Worm (Caenorhabditis elegans) whole organism, L4 larva: Measurements from ENCODE around the gene suox-1.

Source experiments
- T20F7.1 ChIP-seq: fragments of 200-800 bp; sonication (Bioruptor generic); optimal IDR thresholded peaks from 2 replicates; lab custom pipeline; 2018; ENCODE audit warnings: mild to moderate bottlenecking, missing genetic modification characterization, missing compliant biosample characterization
- Y75B8A.6 ChIP-seq: fragments of 200-800 bp; sonication (Bioruptor generic); IDR thresholded peaks from 2 replicates; pipeline ENCODE4 v1.3.6; 2022; ENCODE audit warnings: missing genetic modification reagents, missing genetic modification characterization, missing compliant biosample characterization
- ZK337.2 ChIP-seq: fragments of 200-800 bp; sonication (Bioruptor generic); IDR thresholded peaks from 2 replicates; pipeline ENCODE4 v1.3.6; 2022; ENCODE audit warnings: missing genetic modification reagents, missing genetic modification characterization, missing compliant biosample characterization
- aha-1 ChIP-seq: fragments of 150-350 bp; peaks from one replicate; lab custom pipeline; 2014; ENCODE audit warnings: missing biosample characterization, missing genetic modification characterization
- ama-1 ChIP-seq: fragments of 150-350 bp; optimal IDR thresholded peaks from 2 replicates; lab custom pipeline; 2014; ENCODE audit warnings: inconsistent platforms, mixed read lengths
- attf-4 ChIP-seq: sonication (generic microtip); optimal IDR thresholded peaks from 3 replicates; lab custom pipeline; 2017; ENCODE audit warnings: missing biosample characterization, missing genetic modification characterization
- ceh-20 ChIP-seq: fragments of 200-800 bp; sonication (Bioruptor generic); IDR thresholded peaks from 2 replicates; pipeline ENCODE4 v1.3.6; 2022; ENCODE audit warnings: missing genetic modification reagents, missing genetic modification characterization, missing compliant biosample characterization
- ceh-28 ChIP-seq: fragments of 150-350 bp; optimal IDR thresholded peaks from 2 replicates; lab custom pipeline; 2014; ENCODE audit warnings: missing biosample characterization, missing genetic modification reagents, missing genetic modification characterization
- ceh-44 ChIP-seq: fragments of 200-800 bp; sonication (Bioruptor generic); IDR thresholded peaks from 2 replicates; pipeline ENCODE4 v1.3.6; 2022; ENCODE audit warnings: missing genetic modification reagents, missing genetic modification characterization, missing compliant biosample characterization
- cey-2 ChIP-seq: sonication (generic microtip); optimal IDR thresholded peaks from 3 replicates; lab custom pipeline; 2017; ENCODE audit warnings: missing genetic modification characterization, mild to moderate bottlenecking, missing compliant biosample characterization, antibody characterized with exemption, borderline replicate concordance; ENCODE audit not compliant: insufficient read depth
- daf-12 ChIP-seq: fragments of 150-350 bp; optimal IDR thresholded peaks from 2 replicates; lab custom pipeline; 2014; ENCODE audit warnings: missing biosample characterization, missing genetic modification reagents, missing genetic modification characterization
- daf-16 ChIP-seq, 3 experiments: sonication (generic microtip); optimal IDR thresholded peaks; 2 replicates each; lab custom pipeline; 2016 to 2017; ENCODE audit warnings: missing genetic modification characterization in 3 of 3, missing genetic modification reagents in 3 of 3, mild to moderate bottlenecking in 2 of 3, missing compliant biosample characterization in 2 of 3, missing biosample characterization in 1 of 3, moderate library complexity in 1 of 3
- dmd-6 ChIP-seq: fragments of 200-800 bp; sonication (Bioruptor generic); IDR thresholded peaks from 2 replicates; pipeline ENCODE4 v1.3.6; 2022; ENCODE audit warnings: missing genetic modification reagents, missing genetic modification characterization, missing compliant biosample characterization
- dmd-8 ChIP-seq: fragments of 200-800 bp; sonication (Bioruptor generic); IDR thresholded peaks from 2 replicates; pipeline ENCODE4 v1.3.6; 2022; ENCODE audit warnings: missing genetic modification characterization, missing compliant biosample characterization
- dmd-9 ChIP-seq: fragments of 200-800 bp; sonication (Bioruptor generic); IDR thresholded peaks from 2 replicates; pipeline ENCODE4 v1.3.6; 2022; ENCODE audit warnings: missing genetic modification reagents, missing genetic modification characterization, missing compliant biosample characterization
- dpl-1 ChIP-seq: fragments of 150-350 bp; optimal IDR thresholded peaks from 2 replicates; lab custom pipeline; 2014; ENCODE audit warnings: missing biosample characterization, missing genetic modification reagents, missing genetic modification characterization
- dve-1 ChIP-seq: sonication (generic microtip); optimal IDR thresholded peaks from 2 replicates; lab custom pipeline; 2017; ENCODE audit warnings: antibody characterized with exemption, mild to moderate bottlenecking, missing genetic modification characterization, missing compliant biosample characterization; ENCODE audit not compliant: insufficient read depth
- egl-43 ChIP-seq: fragments of 200-800 bp; sonication (Bioruptor generic); IDR thresholded peaks from 2 replicates; pipeline ENCODE4 v1.3.6; 2022; ENCODE audit warnings: missing genetic modification reagents, missing genetic modification characterization, missing compliant biosample characterization
- fkh-10 ChIP-seq: fragments of 150-350 bp; optimal IDR thresholded peaks from 2 replicates; lab custom pipeline; 2014; ENCODE audit warnings: missing biosample characterization, missing genetic modification reagents, missing genetic modification characterization
- hlh-11 ChIP-seq: fragments of 200-800 bp; sonication (Bioruptor generic); optimal IDR thresholded peaks from 2 replicates; lab custom pipeline; 2018; ENCODE audit warnings: mild to moderate bottlenecking, missing genetic modification characterization, missing compliant biosample characterization
- hlh-30 ChIP-seq: sonication (generic microtip); optimal IDR thresholded peaks from 2 replicates; lab custom pipeline; 2017; ENCODE audit warnings: antibody characterized with exemption, mild to moderate bottlenecking, missing genetic modification characterization, missing compliant biosample characterization; ENCODE audit not compliant: insufficient read depth
- jun-1 ChIP-seq: fragments of 150-350 bp; optimal IDR thresholded peaks from 2 replicates; lab custom pipeline; 2014; ENCODE audit warnings: missing biosample characterization, missing genetic modification reagents, missing genetic modification characterization
- lin-1 ChIP-seq: fragments of 200-800 bp; sonication (Bioruptor generic); IDR thresholded peaks from 2 replicates; pipeline ENCODE4 v1.3.6; 2022; ENCODE audit warnings: missing genetic modification reagents, missing genetic modification characterization, missing compliant biosample characterization
- lin-15B ChIP-seq: fragments of 150-350 bp; sonication (generic microtip); optimal IDR thresholded peaks from 3 replicates; lab custom pipeline; 2014; ENCODE audit warnings: missing biosample characterization, missing genetic modification characterization
- lin-38 ChIP-seq: fragments of 200-800 bp; sonication (Bioruptor generic); IDR thresholded peaks from 2 replicates; pipeline ENCODE4 v1.3.6; 2022; ENCODE audit warnings: missing genetic modification reagents, missing genetic modification characterization, missing compliant biosample characterization
- lin-39 ChIP-seq: fragments of 150-350 bp; optimal IDR thresholded peaks from 2 replicates; lab custom pipeline; 2014; ENCODE audit warnings: missing biosample characterization, missing genetic modification reagents, missing genetic modification characterization
- lsy-2 ChIP-seq, 2 experiments: fragments of 150-350 bp in 1 of 2; sonication (generic microtip) in 1 of 2; optimal IDR thresholded peaks; 2 replicates each; lab custom pipeline; 2014 to 2017; ENCODE audit warnings: missing biosample characterization in 2 of 2, missing genetic modification characterization in 2 of 2
- madf-5 ChIP-seq, 2 experiments: fragments of 200-800 bp; sonication (Bioruptor generic); IDR thresholded peaks; 2 replicates each; pipeline ENCODE4 v1.3.6; 2022; ENCODE audit warnings: missing compliant biosample characterization in 2 of 2, missing genetic modification characterization in 2 of 2
- mdl-1 ChIP-seq, 2 experiments: fragments of 150-350 bp in 1 of 2; sonication (generic microtip) in 1 of 2; optimal IDR thresholded peaks; 2 replicates each; lab custom pipeline; 2014 to 2017; ENCODE audit warnings: missing biosample characterization in 2 of 2, missing genetic modification characterization in 2 of 2
- mep-1 ChIP-seq: fragments of 150-350 bp; sonication (generic microtip); optimal IDR thresholded peaks from 3 replicates; lab custom pipeline; 2014; ENCODE audit warnings: missing biosample characterization, missing genetic modification characterization
- mxl-2 ChIP-seq: fragments of 200-800 bp; sonication (Bioruptor generic); conservative IDR thresholded peaks from 2 replicates; pipeline ENCODE4 v1.3.6; 2022; ENCODE audit warnings: missing genetic modification reagents, missing genetic modification characterization, missing compliant biosample characterization
- mxl-3 ChIP-seq: fragments of 200-800 bp; sonication (Bioruptor generic); optimal IDR thresholded peaks from 2 replicates; lab custom pipeline; 2018; ENCODE audit warnings: mild to moderate bottlenecking, missing genetic modification characterization, missing compliant biosample characterization
- nhr-102 ChIP-seq: sonication (generic microtip); optimal IDR thresholded peaks from 2 replicates; lab custom pipeline; 2016; ENCODE audit warnings: mild to moderate bottlenecking, missing genetic modification characterization, moderate library complexity, missing compliant biosample characterization
- nhr-11 ChIP-seq: fragments of 150-350 bp; optimal IDR thresholded peaks from 2 replicates; lab custom pipeline; 2014; ENCODE audit warnings: missing biosample characterization, missing genetic modification characterization
- nhr-28 ChIP-seq: fragments of 150-350 bp; optimal IDR thresholded peaks from 2 replicates; lab custom pipeline; 2014; ENCODE audit warnings: missing biosample characterization, missing genetic modification characterization
- nhr-77 ChIP-seq: fragments of 150-350 bp; optimal IDR thresholded peaks from 2 replicates; lab custom pipeline; 2014; ENCODE audit warnings: missing biosample characterization, missing genetic modification characterization
- php-3 ChIP-seq: fragments of 200-800 bp; sonication (Bioruptor generic); IDR thresholded peaks from 2 replicates; pipeline ENCODE4 v1.3.6; 2022; ENCODE audit warnings: missing genetic modification reagents, missing genetic modification characterization, missing compliant biosample characterization
- pqm-1 ChIP-seq: sonication (generic microtip); optimal IDR thresholded peaks from 2 replicates; lab custom pipeline; 2017; ENCODE audit warnings: missing biosample characterization, missing genetic modification characterization
- saeg-2 ChIP-seq: fragments of 200-800 bp; sonication (Bioruptor generic); IDR thresholded peaks from 2 replicates; pipeline ENCODE4 v1.3.6; 2022; ENCODE audit warnings: missing genetic modification reagents, missing genetic modification characterization, missing compliant biosample characterization
- set-16 ChIP-seq: fragments of 200-800 bp; sonication (Bioruptor generic); IDR thresholded peaks from 2 replicates; pipeline ENCODE4 v1.3.6; 2022; ENCODE audit warnings: missing genetic modification reagents, missing genetic modification characterization, missing compliant biosample characterization
- snpc-1.2 ChIP-seq: fragments of 200-800 bp; sonication (Bioruptor generic); IDR thresholded peaks from 2 replicates; pipeline ENCODE4 v1.3.6; 2022; ENCODE audit warnings: missing genetic modification reagents, missing genetic modification characterization, missing compliant biosample characterization
- unc-62 ChIP-seq, 3 experiments: fragments of 150-350 bp in 1 of 3; sonication (generic microtip); optimal IDR thresholded peaks in 2 of 3; peaks in 1 of 3; 1 replicate in 1 of 3; 2 replicates in 2 of 3; lab custom pipeline; 2014 to 2017; ENCODE audit warnings: missing biosample characterization in 3 of 3, missing genetic modification characterization in 3 of 3, missing genetic modification reagents in 3 of 3, missing genotype in 1 of 3
- vab-7 ChIP-seq: fragments of 200-800 bp; sonication (Bioruptor generic); IDR thresholded peaks from 2 replicates; pipeline ENCODE4 v1.3.6; 2022; ENCODE audit warnings: missing genetic modification reagents, missing genetic modification characterization, missing compliant biosample characterization

Gene suox-1

DNA sequence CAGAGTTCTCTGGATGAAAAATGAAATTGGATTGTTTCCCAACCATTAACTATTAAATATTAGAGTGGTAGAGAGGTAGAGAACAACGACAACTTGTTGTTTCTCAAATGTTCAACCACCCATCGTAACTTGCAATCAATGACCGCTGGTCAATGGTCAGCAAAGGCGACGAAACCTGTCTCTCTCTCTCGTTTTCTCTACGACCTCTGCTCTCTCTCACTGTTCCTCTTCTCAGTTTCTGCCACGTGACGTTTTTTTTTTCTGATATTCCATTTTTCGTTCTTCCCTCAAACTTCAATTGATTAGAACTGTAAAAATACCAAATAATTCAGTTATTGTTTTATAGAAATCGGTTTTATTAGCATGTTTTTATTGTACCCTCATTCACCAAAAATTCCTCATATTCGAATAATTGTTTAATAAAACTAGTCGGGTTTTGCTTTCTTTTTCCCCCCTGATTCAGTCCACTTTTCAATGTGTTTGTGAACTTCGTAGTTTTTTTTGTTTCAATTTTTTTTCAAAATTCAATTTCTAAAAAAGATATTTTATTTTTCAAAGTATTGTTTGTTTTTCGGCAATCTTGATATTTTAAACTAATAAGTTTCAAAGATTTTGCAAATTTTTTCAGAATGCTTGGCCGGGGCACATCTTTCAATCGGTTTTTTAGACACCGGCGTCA lies at the start of gene suox-1:
TSS of gene suox-1 (plus strand) at position 629 of the 679 bp plus-strand sequence.
- peak; percentile 82 for TF ChIP-seq hlh-30 (tag; lab: Kevin White, UChicago)
- no peak for TF ChIP-seq daf-16 (GFP tag; optimal IDR thresholded peaks at IDR 0.05; lab: Kevin White, UChicago)
- peak; percentile 65 for TF ChIP-seq daf-16 (tag; optimal IDR thresholded peaks at IDR 0.05; lab: Kevin White, UChicago)
- peak; percentile 74 for TF ChIP-seq hlh-11 (tag; lab: Kevin White, UChicago)
- TF ChIP-seq lin-1, result 0 out of 2 replicates have a peak, but pooled peaks have one; percentile 11
- TF ChIP-seq dmd-6 (GFP tag; lab: Robert Waterston, UW), result peak; percentile 34; the same call in 1 of the 2 replicates
- no peak for TF ChIP-seq mep-1
- no peak for TF ChIP-seq Y75B8A.6 (GFP tag; lab: Robert Waterston, UW)
- peak in 1 of 2 experiments; percentile 81 for TF ChIP-seq unc-62 (GFP tag; optimal IDR thresholded peaks at IDR 0.05 in 1 of 2; lab: Kevin White, UChicago)
- TF ChIP-seq unc-62 (tag; optimal IDR thresholded peaks at IDR 0.05; lab: Kevin White, UChicago), result no peak
- peak; percentile 17 for TF ChIP-seq nhr-102
- peak; percentile 23 to 89 for TF ChIP-seq mdl-1 (tag; optimal IDR thresholded peaks at IDR 0.05; lab: Kevin White, UChicago)
- peak; percentile 3 for TF ChIP-seq ceh-28 (tag; lab: Kevin White, UChicago)
- TF ChIP-seq attf-4 (tag; lab: Kevin White, UChicago), result no peak
- peak in 1 of 2 experiments; percentile 44 for TF ChIP-seq lsy-2 (tag; optimal IDR thresholded peaks at IDR 0.05; lab: Kevin White, UChicago)
- TF ChIP-seq pqm-1 (tag; lab: Kevin White, UChicago), result no peak
- no peak for TF ChIP-seq lin-39 (tag; lab: Kevin White, UChicago)
- TF ChIP-seq dmd-8 (GFP tag; lab: Robert Waterston, UW), result no peak
- TF ChIP-seq ceh-20 (GFP tag; lab: Robert Waterston, UW), result peak; percentile 43; the same call in 1 of the 2 replicates
- no peak for TF ChIP-seq saeg-2 (GFP tag; lab: Robert Waterston, UW)
- peak; percentile 18 for TF ChIP-seq mxl-3 (GFP tag; lab: Kevin White, UChicago)
- no peak for TF ChIP-seq cey-2 (tag; lab: Kevin White, UChicago)
- peak; percentile 78 for TF ChIP-seq aha-1 (tag; lab: Kevin White, UChicago)
- peak; percentile 72 for TF ChIP-seq dve-1 (tag; lab: Kevin White, UChicago)
- peak; percentile 42 for TF ChIP-seq nhr-77 (tag; lab: Kevin White, UChicago)
- peak; percentile 12 for TF ChIP-seq nhr-28 (tag; lab: Kevin White, UChicago)

DNA sequence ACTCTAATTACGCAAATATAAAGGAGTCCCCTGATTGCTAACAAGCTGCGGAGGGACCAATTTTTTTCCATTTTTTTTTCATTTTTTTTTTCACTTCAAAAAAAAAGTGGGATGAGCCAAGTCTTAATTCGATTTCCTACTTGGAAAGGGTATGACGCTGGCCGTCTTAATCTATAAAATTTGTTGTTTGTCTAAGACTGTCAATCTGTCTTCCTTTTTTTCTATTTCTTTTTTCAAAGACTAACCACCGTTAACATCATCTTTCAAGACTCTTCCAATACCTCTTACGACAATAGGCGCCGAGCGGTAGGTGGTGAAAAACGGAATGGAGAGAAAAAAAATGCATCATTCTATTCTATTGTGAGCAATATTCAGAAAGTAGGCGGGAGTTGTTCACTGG lies 32.3 kb upstream of the suox-1 start:
- peak; percentile 96 for TF ChIP-seq aha-1 (tag; lab: Kevin White, UChicago)
- no peak for TF ChIP-seq mxl-2 (GFP tag; lab: Robert Waterston, UW)
- TF ChIP-seq ZK337.2 (GFP tag; lab: Robert Waterston, UW), result no peak

DNA sequence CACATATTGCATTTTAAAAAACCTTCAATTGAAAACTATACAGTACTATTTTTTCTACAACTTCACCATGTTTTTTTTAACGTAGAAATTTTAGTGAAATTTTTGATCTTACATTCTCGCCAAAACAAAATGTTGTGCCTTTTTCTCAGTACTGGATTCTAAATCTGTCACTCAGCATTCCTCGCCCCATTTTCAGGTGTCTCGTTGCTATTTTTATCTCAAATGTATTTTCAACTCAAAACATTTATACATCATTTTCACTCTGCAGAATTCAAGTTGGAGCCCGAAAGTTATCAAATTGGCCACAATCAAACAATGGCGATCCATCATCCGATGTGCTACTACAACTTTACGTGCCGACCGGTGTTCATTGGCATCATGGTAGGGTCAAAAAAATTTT lies 31.3 kb upstream of the suox-1 start, which contains the start of gene sprr-1:
TSS of gene sprr-1 (plus strand) at position 269 of the 400 bp plus-strand sequence.
- TF ChIP-seq unc-62 (GFP tag; optimal IDR thresholded peaks at IDR 0.05 in 1 of 2; lab: Kevin White, UChicago) (peak in 1 of 2 experiments; percentile 95), unc-62 (tag; optimal IDR thresholded peaks at IDR 0.05; lab: Kevin White, UChicago) (no peak), T20F7.1 (GFP tag; lab: Kevin White, UChicago) (no peak)

DNA sequence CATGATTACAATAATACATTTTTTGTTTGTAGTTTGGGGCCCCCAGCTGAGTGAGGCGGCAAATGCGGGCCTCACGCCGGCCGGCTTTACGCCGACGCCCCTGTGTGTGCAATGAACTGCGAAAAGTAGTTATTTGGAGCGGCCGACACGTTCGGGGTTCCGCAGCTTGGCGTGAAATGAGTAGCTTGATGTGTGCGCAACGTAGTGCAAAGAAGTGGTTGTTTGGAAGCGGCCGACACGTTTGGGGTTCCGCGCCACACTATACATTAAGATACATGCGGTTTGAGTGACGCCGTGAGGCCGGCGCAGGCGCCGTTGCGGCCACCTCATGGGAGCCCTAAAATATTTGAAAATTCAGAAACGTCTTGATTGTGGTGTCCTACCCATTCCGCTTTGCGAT lies 28.7 kb upstream of the suox-1 start:
- TF ChIP-seq lin-15B (tag; lab: Kevin White, UChicago) (no peak), daf-12 (no peak), ceh-44 (no peak), set-16 (GFP tag; lab: Robert Waterston, UW) (peak; percentile 52), dpl-1 (GFP tag; lab: Kevin White, UChicago) (no peak), snpc-1.2 (GFP tag; lab: Robert Waterston, UW) (0 out of 2 replicates have a peak, but pooled peaks have one; percentile 42), php-3 (no peak), vab-7 (no peak), nhr-11 (tag; lab: Kevin White, UChicago) (no peak), fkh-10 (GFP tag; lab: Kevin White, UChicago) (no peak), jun-1 (tag; lab: Kevin White, UChicago) (no peak), unc-62 (GFP tag; optimal IDR thresholded peaks at IDR 0.05 in 1 of 2; lab: Kevin White, UChicago) (no peak), unc-62 (tag; optimal IDR thresholded peaks at IDR 0.05; lab: Kevin White, UChicago) (no peak), ama-1 (lab: Kevin White, UChicago) (no peak), lin-38 (GFP tag; lab: Robert Waterston, UW) (no peak), dmd-9 (GFP tag; lab: Robert Waterston, UW) (no peak), madf-5 (GFP tag; IDR thresholded peaks at IDR 0.05; lab: Robert Waterston, UW) (no peak), egl-43 (GFP tag; lab: Robert Waterston, UW) (0 out of 2 replicates have a peak, but pooled peaks have one; percentile 10)
